Worm (Caenorhabditis elegans) whole organism, L2 larva: ENCODE measurements around the gene gcst-1.

Experiments used
- ama-1 ChIP-seq: fragments of 150-350 bp; optimal IDR thresholded peaks from 2 replicates; lab custom pipeline; 2018; ENCODE audit warnings: inconsistent platforms
- sem-4 ChIP-seq: fragments of 150-350 bp; optimal IDR thresholded peaks from 2 replicates; lab custom pipeline; 2014; ENCODE audit warnings: missing biosample characterization, missing genetic modification reagents, missing genetic modification characterization

DNA sequence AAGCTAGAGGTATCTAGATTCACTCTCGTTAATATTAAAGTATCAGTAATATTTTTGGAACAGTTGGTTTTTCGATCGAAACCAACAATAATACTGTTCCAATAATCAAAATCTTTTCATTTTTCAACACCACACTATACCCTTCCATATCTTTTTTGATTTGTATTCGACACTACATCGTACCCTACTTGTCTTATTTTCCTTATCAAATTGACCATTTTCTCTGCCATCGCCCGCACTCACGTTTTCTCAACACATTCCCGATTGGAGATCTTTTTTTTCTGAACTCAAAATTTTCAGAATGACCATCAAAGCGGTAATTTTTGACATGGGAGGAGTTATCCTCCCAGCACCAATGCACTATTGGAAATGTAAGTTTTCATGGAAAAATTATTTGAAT lies 34.8 kb downstream of the gcst-1 start, which contains the start of gene acds-10:
- no peak for TF ChIP-seq sem-4 (tag; lab: Kevin White, UChicago)
- no peak for TF ChIP-seq ama-1 (lab: Kevin White, UChicago)
